Fruit fly (Drosophila melanogaster) whole organism, embryonic: ENCODE data around the gene CG13601.

Experiments
- Ada2b ChIP-seq: fragments of 200-800 bp; sonication (Bioruptor generic); IDR thresholded peaks from 2 replicates; pipeline ENCODE4 v1.3.6; 2022; ENCODE audit warnings: missing biosample characterization, missing genetic modification characterization
- Antp ChIP-seq: fragments of 200-800 bp; sonication (Bioruptor generic); optimal IDR thresholded peaks from 3 replicates; lab custom pipeline; 2016; ENCODE audit warnings: missing biosample characterization, missing genetic modification characterization
- CG10565 ChIP-seq: fragments of 200-800 bp; sonication (Bioruptor generic); optimal IDR thresholded peaks from 3 replicates; lab custom pipeline; 2016; ENCODE audit warnings: missing biosample characterization, mild to moderate bottlenecking, missing genetic modification characterization
- CG11093 ChIP-seq: fragments of 200-800 bp; sonication (Bioruptor generic); IDR thresholded peaks from 3 replicates; pipeline ENCODE4 v1.3.6; 2022; ENCODE audit warnings: missing biosample characterization, missing genetic modification characterization
- CG12155 ChIP-seq: fragments of 200-800 bp; sonication (Bioruptor generic); optimal IDR thresholded peaks from 3 replicates; lab custom pipeline; 2016; ENCODE audit warnings: missing biosample characterization, missing genetic modification characterization
- CG13624 ChIP-seq: fragments of 200-800 bp; sonication (Bioruptor generic); optimal IDR thresholded peaks from 2 replicates; lab custom pipeline; 2016; ENCODE audit warnings: missing biosample characterization, missing genetic modification characterization
- CG16815 ChIP-seq: fragments of 200-800 bp; sonication (Bioruptor generic); optimal IDR thresholded peaks from 3 replicates; lab custom pipeline; 2017; ENCODE audit warnings: missing biosample characterization, mild to moderate bottlenecking, missing genetic modification characterization
- CG17829 ChIP-seq: fragments of 200-800 bp; optimal IDR thresholded peaks from 2 replicates; lab custom pipeline; 2019; ENCODE audit warnings: missing biosample characterization, mild to moderate bottlenecking, missing genetic modification characterization, moderate library complexity
- CG1792 ChIP-seq: fragments of 200-800 bp; sonication (Bioruptor generic); optimal IDR thresholded peaks from 2 replicates; lab custom pipeline; 2016; ENCODE audit warnings: missing biosample characterization, missing genetic modification characterization
- CG18011 ChIP-seq: fragments of 200-800 bp; sonication (Bioruptor generic); optimal IDR thresholded peaks from 2 replicates; lab custom pipeline; 2017; ENCODE audit warnings: missing biosample characterization, missing genetic modification characterization, mild to moderate bottlenecking, moderate library complexity, missing genotype
- CG31365 ChIP-seq: fragments of 200-800 bp; sonication (Bioruptor generic); optimal IDR thresholded peaks from 2 replicates; lab custom pipeline; 2018; ENCODE audit warnings: missing biosample characterization, mild to moderate bottlenecking, missing genetic modification characterization
- CG3838 ChIP-seq: fragments of 200-800 bp; sonication (Bioruptor generic); optimal IDR thresholded peaks from 3 replicates; lab custom pipeline; 2016; ENCODE audit warnings: missing biosample characterization, missing genetic modification characterization
- CG6654 ChIP-seq: fragments of 200-800 bp; sonication (Bioruptor generic); optimal IDR thresholded peaks from 2 replicates; lab custom pipeline; 2017; ENCODE audit warnings: missing biosample characterization, mild to moderate bottlenecking, missing genetic modification characterization
- CG6854 ChIP-seq: fragments of 200-800 bp; sonication (Bioruptor generic); optimal IDR thresholded peaks from 3 replicates; lab custom pipeline; 2017; ENCODE audit warnings: missing biosample characterization, mild to moderate bottlenecking, missing genetic modification characterization
- CHES-1-like ChIP-seq: fragments of 200-800 bp; sonication (Bioruptor generic); optimal IDR thresholded peaks from 2 replicates; lab custom pipeline; 2016; ENCODE audit warnings: missing biosample characterization, missing genetic modification characterization
- D ChIP-seq, 2 experiments: fragments of 200-800 bp in 1 of 2; fragments of >200 bp in 1 of 2; sonication (Bioruptor generic) in 1 of 2; optimal IDR thresholded peaks; 2 replicates in 1 of 2; 3 replicates in 1 of 2; lab custom pipeline; 2017; ENCODE audit warnings: mild to moderate bottlenecking in 1 of 2, missing biosample characterization in 1 of 2, missing genetic modification characterization in 1 of 2, missing genetic modification reagents in 1 of 2
- Dbx ChIP-seq: fragments of 200-800 bp; sonication (Bioruptor generic); IDR thresholded peaks from 3 replicates; pipeline ENCODE4 v1.3.6; 2022; ENCODE audit warnings: missing biosample characterization, missing genetic modification characterization
- Fer2 ChIP-seq: fragments of 200-800 bp; sonication (Bioruptor generic); optimal IDR thresholded peaks from 2 replicates; lab custom pipeline; 2018; ENCODE audit warnings: missing biosample characterization, mild to moderate bottlenecking, missing genetic modification characterization, moderate library complexity
- GATAe ChIP-seq: fragments of 200-800 bp; sonication (Bioruptor generic); conservative IDR thresholded peaks from 2 replicates; pipeline ENCODE4 v1.3.6; 2022; ENCODE audit warnings: missing biosample characterization, missing genetic modification characterization
- H2.0 ChIP-seq: fragments of 200-800 bp; sonication (Bioruptor generic); IDR thresholded peaks from 2 replicates; pipeline ENCODE4 v1.3.6; 2022; ENCODE audit warnings: missing biosample characterization, missing genetic modification characterization
- HLHmδ ChIP-seq: fragments of 200-800 bp; sonication (Bioruptor generic); optimal IDR thresholded peaks from 2 replicates; lab custom pipeline; 2018; ENCODE audit warnings: missing biosample characterization, mild to moderate bottlenecking, missing genetic modification characterization, moderate library complexity
- Hmx ChIP-seq: fragments of 200-800 bp; sonication (Bioruptor generic); optimal IDR thresholded peaks from 2 replicates; lab custom pipeline; 2016; ENCODE audit warnings: missing biosample characterization, missing genetic modification characterization
- Hr39 ChIP-seq: fragments of >200 bp; optimal IDR thresholded peaks from 2 replicates; lab custom pipeline; 2017
- Max ChIP-seq: fragments of 200-800 bp; sonication (Bioruptor generic); optimal IDR thresholded peaks from 2 replicates; lab custom pipeline; 2016; ENCODE audit warnings: missing biosample characterization, mild to moderate bottlenecking, missing genetic modification characterization
- NC2β ChIP-seq: fragments of 200-800 bp; sonication (Bioruptor generic); optimal IDR thresholded peaks from 2 replicates; lab custom pipeline; 2016; ENCODE audit warnings: missing biosample characterization, missing genetic modification characterization
- Oaz ChIP-seq: fragments of 200-800 bp; sonication (Bioruptor generic); IDR thresholded peaks from 2 replicates; pipeline ENCODE4 v1.3.6; 2022; ENCODE audit warnings: missing biosample characterization, missing genetic modification characterization
- Side ChIP-seq: fragments of 200-800 bp; sonication (Bioruptor generic); optimal IDR thresholded peaks from 2 replicates; lab custom pipeline; 2016; ENCODE audit warnings: missing biosample characterization, missing genetic modification characterization
- ash1 ChIP-seq: fragments of 200-800 bp; sonication (Bioruptor generic); optimal IDR thresholded peaks from 2 replicates; lab custom pipeline; 2018; ENCODE audit warnings: missing biosample characterization, mild to moderate bottlenecking, missing genetic modification characterization
- bigmax ChIP-seq: fragments of 200-800 bp; sonication (Bioruptor generic); optimal IDR thresholded peaks from 2 replicates; lab custom pipeline; 2018; ENCODE audit warnings: missing biosample characterization, mild to moderate bottlenecking, missing genetic modification characterization
- btn ChIP-seq: fragments of 200-800 bp; sonication (Bioruptor generic); optimal IDR thresholded peaks from 2 replicates; lab custom pipeline; 2016; ENCODE audit warnings: missing biosample characterization, missing genetic modification characterization
- chn ChIP-seq: fragments of 200-800 bp; sonication (Bioruptor generic); optimal IDR thresholded peaks from 2 replicates; lab custom pipeline; 2016; ENCODE audit warnings: missing biosample characterization, missing genetic modification characterization
- emc ChIP-seq: fragments of 200-800 bp; sonication (Bioruptor generic); optimal IDR thresholded peaks from 2 replicates; lab custom pipeline; 2016; ENCODE audit warnings: missing biosample characterization, missing genetic modification characterization
- fd96Cb ChIP-seq: fragments of 200-800 bp; sonication (Bioruptor generic); optimal IDR thresholded peaks from 2 replicates; lab custom pipeline; 2018; ENCODE audit warnings: missing biosample characterization, mild to moderate bottlenecking, missing genetic modification characterization, moderate library complexity
- gcm2 ChIP-seq: fragments of 200-800 bp; sonication (Bioruptor generic); optimal IDR thresholded peaks from 2 replicates; lab custom pipeline; 2016; ENCODE audit warnings: missing biosample characterization, missing genetic modification characterization
- gsb ChIP-seq: fragments of 200-800 bp; sonication (Bioruptor generic); IDR thresholded peaks from 2 replicates; pipeline ENCODE4 v1.3.6; 2022; ENCODE audit warnings: missing biosample characterization, missing genetic modification characterization
- mirr ChIP-seq: fragments of 200-800 bp; sonication (Bioruptor generic); optimal IDR thresholded peaks from 3 replicates; lab custom pipeline; 2018; ENCODE audit warnings: missing biosample characterization, mild to moderate bottlenecking, missing genetic modification characterization
- nom ChIP-seq: fragments of 200-800 bp; sonication (Bioruptor generic); optimal IDR thresholded peaks from 2 replicates; lab custom pipeline; 2017; ENCODE audit warnings: missing biosample characterization, missing genetic modification characterization, mild to moderate bottlenecking, moderate library complexity, missing genetic modification reagents
- oc ChIP-seq: fragments of 200-800 bp; sonication (Bioruptor generic); optimal IDR thresholded peaks from 2 replicates; lab custom pipeline; 2018; ENCODE audit warnings: missing biosample characterization, mild to moderate bottlenecking, missing genetic modification characterization, moderate library complexity
- odd ChIP-seq: fragments of 200-800 bp; sonication (Bioruptor generic); optimal IDR thresholded peaks from 2 replicates; lab custom pipeline; 2017; ENCODE audit warnings: missing biosample characterization, mild to moderate bottlenecking, missing genetic modification characterization
- onecut ChIP-seq: fragments of 200-800 bp; sonication (Bioruptor generic); IDR thresholded peaks from 2 replicates; pipeline ENCODE4 v1.3.6; 2022; ENCODE audit warnings: missing biosample characterization, missing genetic modification characterization
- pb ChIP-seq: fragments of 200-800 bp; sonication (Bioruptor generic); optimal IDR thresholded peaks from 3 replicates; lab custom pipeline; 2016; ENCODE audit warnings: missing biosample characterization, missing genetic modification characterization
- pzg ChIP-seq: fragments of 200-800 bp; sonication (Bioruptor generic); optimal IDR thresholded peaks from 3 replicates; lab custom pipeline; 2018; ENCODE audit warnings: missing biosample characterization, mild to moderate bottlenecking, missing genetic modification characterization, moderate library complexity
- rib ChIP-seq: fragments of 200-800 bp; sonication (Bioruptor generic); IDR thresholded peaks from 2 replicates; pipeline ENCODE4 v1.3.6; 2022; ENCODE audit warnings: missing biosample characterization, missing genetic modification characterization
- salm ChIP-seq: fragments of 200-800 bp; sonication (Bioruptor generic); optimal IDR thresholded peaks from 2 replicates; lab custom pipeline; 2018; ENCODE audit warnings: missing biosample characterization, mild to moderate bottlenecking, missing genetic modification characterization
- shn ChIP-seq: fragments of 200-800 bp; sonication (Bioruptor generic); optimal IDR thresholded peaks from 3 replicates; lab custom pipeline; 2016; ENCODE audit warnings: missing biosample characterization, missing genetic modification characterization
- slbo ChIP-seq: fragments of 200-800 bp; sonication (Bioruptor generic); IDR thresholded peaks from 2 replicates; pipeline ENCODE4 v1.3.6; 2022; ENCODE audit warnings: missing biosample characterization, missing genetic modification characterization
- sqz ChIP-seq: fragments of 200-800 bp; sonication (Bioruptor generic); optimal IDR thresholded peaks from 3 replicates; lab custom pipeline; 2018; ENCODE audit warnings: missing biosample characterization, mild to moderate bottlenecking, missing genetic modification characterization
- toy ChIP-seq: fragments of 200-800 bp; sonication (Bioruptor generic); IDR thresholded peaks from 2 replicates; pipeline ENCODE4 v1.3.6; 2022; ENCODE audit warnings: missing biosample characterization, missing genetic modification characterization
- wdn ChIP-seq: fragments of 200-800 bp; sonication (Bioruptor generic); IDR thresholded peaks from 2 replicates; pipeline ENCODE4 v1.3.6; 2022; ENCODE audit warnings: missing biosample characterization, missing genetic modification characterization
- zen ChIP-seq: fragments of 200-800 bp; sonication (Bioruptor generic); optimal IDR thresholded peaks from 3 replicates; lab custom pipeline; 2018; ENCODE audit warnings: missing biosample characterization, mild to moderate bottlenecking, missing genetic modification characterization, moderate library complexity

CG13601 gene

DNA sequence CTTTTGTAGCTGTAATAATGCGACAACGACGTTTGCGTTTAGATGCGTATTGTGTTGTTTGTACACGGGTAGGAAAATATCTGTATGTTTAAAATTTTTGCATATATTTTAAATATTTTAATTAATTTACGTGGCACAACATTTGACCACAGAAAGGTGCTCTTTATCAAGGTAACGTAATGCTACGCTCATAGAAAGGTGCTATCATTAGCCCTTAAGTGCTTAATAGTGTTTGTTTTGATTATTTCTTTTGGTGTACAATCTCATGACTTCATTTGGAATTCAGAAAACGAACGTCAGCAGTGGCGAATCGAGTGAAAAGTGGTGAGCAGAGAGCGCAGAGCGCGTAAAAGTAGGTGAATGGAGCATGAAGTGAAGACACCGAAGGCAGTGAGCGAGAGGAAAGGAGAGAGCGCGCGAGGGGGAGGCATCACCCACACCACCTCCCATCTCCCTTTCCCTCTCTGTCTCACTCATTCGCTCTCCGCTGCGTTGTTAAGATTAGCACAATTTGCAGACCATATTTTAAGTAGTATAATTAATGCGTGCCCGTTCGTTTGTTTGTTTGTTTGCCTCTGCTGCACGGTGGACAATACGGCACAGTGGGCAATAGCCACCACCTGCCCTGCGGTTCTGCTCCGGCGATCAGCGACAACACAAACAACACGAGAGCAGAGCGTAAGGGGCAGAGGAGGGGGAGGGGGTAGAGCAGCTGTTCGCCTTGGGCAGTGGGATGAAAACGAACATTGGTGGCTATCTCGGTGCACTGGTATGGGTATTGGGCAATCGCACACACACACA, 5.5 kb downstream of the CG13601 start (continued):
- TF ChIP-seq CG16815 (GFP tag; lab: Kevin White, UChicago) (no peak), btn (GFP tag; lab: Kevin White, UChicago) (peak; percentile 42), ash1 (GFP tag; lab: Kevin White, UChicago) (peak; percentile 55), chn (GFP tag; lab: Kevin White, UChicago) (no peak), salm (no peak), Ada2b (peak; percentile 46), CG12155 (no peak), pb (GFP tag; lab: Kevin White, UChicago) (peak; percentile 23), GATAe (GFP tag; lab: Robert Waterston, UW) (no peak), Max (GFP tag; lab: Kevin White, UChicago) (no peak), slbo (GFP tag; lab: Robert Waterston, UW) (peak; percentile 40), Hmx (no peak), CG10565 (GFP tag; lab: Kevin White, UChicago) (no peak), odd (no peak), fd96Cb (tag; lab: Kevin White, UChicago) (peak; percentile 53), H2.0 (GFP tag; lab: Robert Waterston, UW) (peak; percentile 61), gsb (GFP tag; lab: Robert Waterston, UW) (no peak), CG11093 (GFP tag; lab: Robert Waterston, UW) (peak; percentile 15; the same call in 1 of the 3 replicates), oc (no peak), CG6654 (GFP tag; lab: Kevin White, UChicago) (no peak), Side (peak; percentile 38), CG17829 (tag; lab: Kevin White, UChicago) (no peak), CG6854 (GFP tag; lab: Kevin White, UChicago) (peak; percentile 16), toy (GFP tag; lab: Robert Waterston, UW) (no peak), CG31365 (tag; lab: Kevin White, UChicago) (no peak), Fer2 (tag; lab: Kevin White, UChicago) (no peak), zen (tag; lab: Kevin White, UChicago) (no peak), Dbx (0 out of 3 replicates have a peak, but pooled peaks have one; percentile 24), CG1792 (GFP tag; lab: Kevin White, UChicago) (peak; percentile 23), mirr (GFP tag; lab: Kevin White, UChicago) (peak; percentile 76), CG13624 (GFP tag; lab: Kevin White, UChicago) (no peak), emc (GFP tag; lab: Kevin White, UChicago) (no peak), NC2β (GFP tag; lab: Kevin White, UChicago) (no peak), wdn (GFP tag; lab: Robert Waterston, UW) (0 out of 2 replicates have a peak, but pooled peaks have one; percentile 6), CHES-1-like (GFP tag; lab: Kevin White, UChicago) (no peak), gcm2 (GFP tag; lab: Kevin White, UChicago) (no peak), Antp (no peak), sqz (GFP tag; lab: Kevin White, UChicago) (peak; percentile 9), pzg (GFP tag; lab: Kevin White, UChicago) (peak; percentile 12), nom (no peak), onecut (GFP tag; lab: Robert Waterston, UW) (peak; percentile 12; the same call in 1 of the 2 replicates), shn (peak; percentile 2), CG3838 (GFP tag; lab: Kevin White, UChicago) (no peak), Oaz (peak; percentile 38; the same call in 1 of the 2 replicates), rib (GFP tag; lab: Robert Waterston, UW) (no peak; the same call in 1 of the 2 replicates), HLHmδ (GFP tag; lab: Kevin White, UChicago) (peak; percentile 53), Hr39 (lab: Kevin White, UChicago) (no peak), bigmax (peak; percentile 23), D (optimal IDR thresholded peaks at IDR 0.05; lab: Kevin White, UChicago) (no peak), D (GFP tag; optimal IDR thresholded peaks at IDR 0.05; lab: Kevin White, UChicago) (peak; percentile 20), CG18011 (GFP tag; lab: Kevin White, UChicago) (no peak)
